Worm (Caenorhabditis elegans) whole organism, midembryonic: ENCODE results near the gene W10D9.3.

Experiments
- T22C8.4 ChIP-seq: fragments of 200-800 bp; sonication (Bioruptor generic); IDR thresholded peaks from 2 replicates; pipeline ENCODE4 v1.3.6; 2022; ENCODE audit warnings: missing genetic modification characterization, missing compliant biosample characterization
- cog-1 ChIP-seq: sonication (generic microtip); optimal IDR thresholded peaks from 2 replicates; lab custom pipeline; 2016; ENCODE audit warnings: missing genetic modification characterization, missing compliant biosample characterization
- flt-1 ChIP-seq: fragments of 200-800 bp; sonication (Bioruptor generic); IDR thresholded peaks from 2 replicates; pipeline ENCODE4 v1.3.6; 2022; ENCODE audit warnings: missing genetic modification characterization, missing compliant biosample characterization
- klf-2 ChIP-seq: fragments of 200-800 bp; sonication (Bioruptor generic); conservative IDR thresholded peaks from 2 replicates; pipeline ENCODE4 v1.3.6; 2022; ENCODE audit warnings: missing genetic modification reagents, missing genetic modification characterization, missing compliant biosample characterization
- ref-1 ChIP-seq: fragments of 200-800 bp; sonication (Bioruptor generic); conservative IDR thresholded peaks from 2 replicates; pipeline ENCODE4 v1.3.6; 2022; ENCODE audit warnings: missing genetic modification reagents, missing genetic modification characterization, missing compliant biosample characterization
- tab-1 ChIP-seq: fragments of 200-800 bp; sonication (Bioruptor generic); IDR thresholded peaks from 2 replicates; pipeline ENCODE4 v1.3.6; 2022; ENCODE audit warnings: missing genetic modification characterization, missing compliant biosample characterization
- ztf-23 ChIP-seq: fragments of 200-800 bp; sonication (Bioruptor generic); IDR thresholded peaks from 2 replicates; pipeline ENCODE4 v1.3.6; 2022; ENCODE audit warnings: missing genetic modification reagents, missing genetic modification characterization, missing compliant biosample characterization
- ztf-29 ChIP-seq: fragments of 200-800 bp; sonication (Bioruptor generic); IDR thresholded peaks from 2 replicates; pipeline ENCODE4 v1.3.6; 2022; ENCODE audit warnings: missing genetic modification reagents, missing genetic modification characterization, missing compliant biosample characterization

DNA sequence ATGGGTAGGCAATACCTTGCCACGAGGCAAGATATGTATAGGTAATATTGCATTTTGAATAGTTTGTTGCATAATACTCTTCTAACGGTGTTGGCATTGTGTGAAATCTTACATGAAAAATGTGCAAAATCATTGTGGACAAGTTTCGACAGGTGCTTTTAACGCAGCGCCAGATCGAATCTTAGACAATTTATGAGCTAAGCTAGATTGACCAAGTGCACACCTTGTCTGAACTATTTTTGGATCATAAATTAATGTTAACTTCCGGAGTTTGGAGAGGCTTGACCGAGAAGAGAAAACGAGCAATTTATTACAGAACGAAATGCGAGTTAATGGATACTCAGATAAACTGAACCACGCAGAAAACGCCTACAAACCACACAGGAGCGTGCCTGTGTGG, 48.5 kb upstream of the W10D9.3 start, which contains the start of gene srh-105:
- TF ChIP-seq ref-1 (GFP tag; lab: Robert Waterston, UW) (no peak), tab-1 (GFP tag; lab: Robert Waterston, UW) (no peak), flt-1 (no peak), ztf-29 (GFP tag; lab: Robert Waterston, UW) (no peak), cog-1 (tag; lab: Kevin White, UChicago) (no peak), klf-2 (GFP tag; lab: Robert Waterston, UW) (no peak), T22C8.4 (GFP tag; lab: Robert Waterston, UW) (no peak), ztf-23 (GFP tag; lab: Robert Waterston, UW) (no peak)
